Fruit fly (Drosophila melanogaster) whole organism, larva: ENCODE measurements around the gene Ilp1.
A peak's percentile ranks its signal among the peaks of the same experiment; 100 is the strongest.
"Not testable (repeated sequence)": the region's sequence is repeated elsewhere in the genome, so short reads cannot be mapped to it uniquely, and the experiment has no call there.

ENCODE experiments used
- noc ChIP-seq: fragments of 200-800 bp; sonication (Bioruptor generic); optimal IDR thresholded peaks from 3 replicates; lab custom pipeline; 2019; ENCODE audit warnings: missing biosample characterization, mild to moderate bottlenecking, missing genetic modification characterization, moderate library complexity

Ilp1 gene

DNA sequence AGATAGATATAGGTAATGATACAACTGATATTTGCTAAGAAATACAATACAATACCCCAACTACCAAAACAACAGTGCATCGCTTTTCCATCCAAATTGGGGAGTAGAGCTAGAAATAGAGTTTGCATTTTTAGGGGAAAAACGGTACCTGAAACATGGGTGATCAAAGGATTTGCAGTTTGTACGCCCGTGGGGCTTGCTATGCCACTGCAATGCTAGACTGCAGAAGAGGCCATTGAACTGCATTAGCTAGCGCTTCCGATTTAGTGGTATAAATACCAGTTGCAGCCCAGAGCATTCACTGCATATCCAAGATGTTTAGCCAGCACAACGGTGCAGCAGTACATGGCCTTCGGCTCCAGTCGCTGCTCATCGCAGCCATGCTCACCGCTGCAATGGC is at the start of gene Ilp1:
Gene Ilp1 (plus strand): TSS at position 301 of the 400 bp plus-strand sequence.
- not testable (repeated sequence) for TF ChIP-seq noc (tag; lab: Kevin White, UChicago)

DNA sequence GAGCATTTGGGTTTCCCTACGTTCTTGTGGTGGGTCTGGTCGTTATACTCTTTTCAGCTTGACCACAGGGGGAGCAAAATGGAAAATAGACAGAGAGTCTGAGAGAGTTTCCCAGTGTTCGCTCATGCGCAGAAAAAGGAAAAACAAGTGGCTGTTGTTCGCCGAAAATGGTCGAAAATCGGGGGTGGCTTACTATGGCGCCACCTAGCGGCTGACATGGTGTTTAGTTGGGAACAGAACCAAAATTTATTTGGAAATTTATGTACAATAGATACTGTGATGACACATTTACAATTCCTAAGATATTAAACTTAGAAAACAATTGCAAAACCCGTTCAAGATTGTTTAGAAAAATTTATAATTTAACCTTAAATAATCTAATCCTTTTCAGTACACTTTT is 46.6 kb upstream of the Ilp1 start:
- TF ChIP-seq noc (tag; lab: Kevin White, UChicago), result no peak

DNA sequence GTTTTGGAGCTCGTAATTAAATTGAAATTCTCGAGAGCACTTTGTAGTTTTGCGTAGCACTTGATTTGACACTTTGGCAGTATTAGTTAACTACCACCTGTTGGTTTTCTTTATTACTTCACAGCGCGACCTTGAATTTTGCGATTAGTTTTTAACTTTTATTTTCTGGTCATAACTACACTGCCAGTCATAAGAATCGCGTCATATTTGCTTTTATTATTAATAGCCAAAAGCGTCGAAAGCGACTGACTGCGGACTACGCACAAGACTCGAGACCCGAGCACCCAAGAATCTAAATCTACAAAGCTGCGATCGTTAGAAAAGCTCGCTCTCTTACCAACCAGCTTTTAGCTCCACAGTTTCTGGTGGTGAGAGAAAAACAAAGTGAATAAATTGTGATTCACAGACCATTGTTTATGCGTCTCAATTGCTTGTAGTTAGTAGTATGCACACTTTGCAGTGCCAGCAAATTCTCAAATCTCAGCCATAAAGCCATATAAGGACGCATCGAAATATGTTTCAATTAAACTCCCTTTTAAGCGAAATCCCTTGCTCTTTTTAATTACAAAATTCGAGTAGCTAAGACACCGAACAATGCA is 38.0 kb upstream of the Ilp1 start, which contains the start of gene CG42268:
Gene CG42268 (minus strand): TSS at position 245 of the 599 bp plus-strand sequence.
- TF ChIP-seq noc (tag; lab: Kevin White, UChicago), result peak; percentile 9

DNA sequence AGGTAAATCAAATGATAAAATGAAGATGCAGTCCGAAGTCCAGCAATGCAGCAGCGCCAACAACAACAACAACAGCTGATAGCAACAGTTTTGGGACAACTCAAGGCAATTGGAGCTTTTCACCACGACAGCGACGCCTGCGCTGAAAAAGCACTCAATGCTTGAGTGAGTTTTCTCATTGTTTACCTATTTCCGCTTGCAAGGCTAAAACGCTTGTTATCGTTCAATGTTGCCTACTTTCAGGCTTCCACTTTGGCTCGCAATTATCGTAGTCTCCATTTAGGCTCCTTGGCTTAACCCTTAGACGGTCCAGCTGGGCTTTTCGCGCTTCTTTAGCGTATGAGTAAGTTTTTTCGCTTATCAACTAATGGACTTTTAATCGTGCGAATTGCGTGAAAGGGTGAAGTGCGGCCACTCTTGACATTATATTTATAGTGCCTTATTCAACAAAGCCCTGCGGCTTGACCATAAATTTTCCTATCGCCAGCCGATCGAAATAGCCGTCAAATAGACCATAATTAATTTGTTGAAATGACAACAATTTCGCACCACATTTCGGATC is 36.1 kb upstream of the Ilp1 start:
- peak; percentile 67 for TF ChIP-seq noc (tag; lab: Kevin White, UChicago)

DNA sequence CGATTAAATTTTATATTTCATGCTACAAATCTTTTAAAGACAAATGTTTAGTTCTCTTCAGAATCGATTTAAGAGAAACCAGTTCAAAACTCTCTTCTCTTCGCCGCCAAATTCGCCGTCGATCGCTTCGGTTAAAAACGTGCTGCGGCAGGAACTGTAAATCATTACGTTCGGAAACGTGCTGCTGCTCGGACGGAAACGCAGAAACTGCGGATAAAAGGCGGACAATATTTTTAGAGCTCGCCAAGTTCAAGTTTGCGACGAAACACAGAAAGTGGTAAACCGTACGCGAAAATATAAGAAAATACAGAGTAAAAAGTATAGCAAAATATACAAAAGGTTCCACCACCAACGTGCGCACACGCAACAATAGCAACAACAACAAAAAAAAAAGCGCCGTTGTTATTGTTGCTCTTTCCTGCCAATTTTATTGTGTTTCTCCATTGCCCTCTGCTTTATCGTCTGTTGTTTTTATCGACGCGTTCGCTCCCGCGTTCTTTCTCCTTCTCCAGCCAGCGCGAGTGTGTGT is 34.8 kb upstream of the Ilp1 start, which contains the start of gene Ae2:
Gene Ae2 (plus strand): TSS at position 156 of the 529 bp plus-strand sequence.
- TF ChIP-seq noc (tag; lab: Kevin White, UChicago), result no peak

DNA sequence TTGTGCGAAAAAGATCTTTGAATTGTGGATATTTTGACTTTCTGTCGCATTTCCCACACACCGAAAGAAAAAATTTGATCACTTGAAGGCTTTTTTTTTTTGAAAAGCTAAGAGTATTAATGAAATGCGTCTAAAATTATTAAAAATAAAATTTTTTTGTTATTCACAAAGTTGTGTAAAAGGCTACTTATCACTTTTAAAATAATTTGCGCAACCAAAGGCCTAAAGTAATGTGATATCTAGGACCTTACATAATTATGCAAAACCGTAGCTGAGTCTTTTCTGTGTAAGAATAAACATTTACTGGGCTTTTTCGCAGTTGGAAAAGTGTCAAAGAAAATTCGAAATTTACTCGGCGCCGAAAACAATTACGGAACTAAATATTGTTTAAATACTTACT is 33.9 kb upstream of the Ilp1 start:
- TF ChIP-seq noc (tag; lab: Kevin White, UChicago), result no peak

DNA sequence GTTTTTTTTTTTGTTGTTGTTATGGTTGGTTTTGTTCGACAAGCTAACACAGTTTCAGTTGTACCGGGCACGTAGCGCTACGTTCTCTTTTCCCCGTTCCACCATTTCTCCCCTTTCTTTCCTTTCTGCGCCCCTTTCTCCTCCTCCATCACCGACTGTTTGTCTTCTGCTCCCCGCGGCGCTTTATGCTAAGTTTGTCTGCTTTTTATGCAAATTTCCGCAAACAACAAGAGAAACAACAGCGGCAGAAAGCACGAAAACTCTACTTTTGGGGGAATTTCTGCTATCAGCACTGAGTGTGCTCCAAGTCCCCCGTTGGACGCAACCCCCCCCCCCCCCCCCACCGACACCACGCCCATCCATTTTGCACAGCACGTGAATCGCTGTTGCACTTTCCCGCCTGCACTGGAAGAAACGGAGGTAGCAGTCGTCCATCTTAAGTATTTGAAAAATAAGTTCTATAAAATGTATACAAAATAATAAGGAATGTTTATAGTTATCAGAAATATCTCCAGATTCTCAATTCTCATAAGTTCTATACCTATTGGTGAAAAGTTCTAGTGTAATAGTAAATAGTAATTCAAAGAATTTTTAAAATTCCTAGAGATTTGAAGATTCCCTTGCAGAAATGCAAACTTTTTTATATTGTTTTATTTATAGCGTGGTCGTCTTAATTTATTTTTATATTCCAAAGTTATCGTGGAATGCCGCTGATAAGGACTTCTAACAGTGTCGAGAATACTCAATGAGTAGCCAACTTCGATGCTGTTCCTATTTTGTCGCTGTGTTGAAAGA is 33.1 kb upstream of the Ilp1 start:
- TF ChIP-seq noc (tag; lab: Kevin White, UChicago), result no peak

DNA sequence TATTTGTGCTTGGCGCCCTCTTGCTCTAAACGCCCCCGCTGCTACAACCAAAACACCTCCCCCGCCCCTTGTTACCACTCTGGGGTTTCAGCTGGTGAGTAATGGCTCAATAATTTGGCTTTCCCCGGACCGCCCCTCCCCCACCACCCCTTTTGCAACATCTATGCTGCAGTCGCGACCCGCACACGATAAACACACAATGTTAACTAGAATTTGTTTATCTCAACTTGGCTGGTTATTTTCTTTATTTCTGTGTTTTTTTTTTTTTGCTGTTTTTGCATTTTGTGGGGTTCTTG is 32.6 kb upstream of the Ilp1 start:
- no peak for TF ChIP-seq noc (tag; lab: Kevin White, UChicago)

DNA sequence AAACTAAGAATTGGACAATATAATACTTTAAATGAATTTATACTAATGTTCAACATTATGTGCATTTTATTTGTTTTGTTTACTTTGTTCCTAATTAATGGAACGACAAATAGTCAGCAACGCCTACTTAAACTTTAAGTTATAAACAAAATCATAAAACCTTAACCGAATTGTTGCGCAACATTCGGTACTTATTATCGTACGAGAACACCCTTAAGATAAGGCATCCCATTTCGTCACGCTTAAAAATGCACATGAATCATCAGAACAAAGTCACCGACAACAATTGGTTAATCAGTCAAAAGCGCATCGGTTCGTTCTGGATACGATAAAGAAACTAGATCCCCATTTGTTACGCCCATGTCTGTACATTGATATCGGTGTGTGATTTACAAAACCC is 31.9 kb upstream of the Ilp1 start:
- no peak for TF ChIP-seq noc (tag; lab: Kevin White, UChicago)

DNA sequence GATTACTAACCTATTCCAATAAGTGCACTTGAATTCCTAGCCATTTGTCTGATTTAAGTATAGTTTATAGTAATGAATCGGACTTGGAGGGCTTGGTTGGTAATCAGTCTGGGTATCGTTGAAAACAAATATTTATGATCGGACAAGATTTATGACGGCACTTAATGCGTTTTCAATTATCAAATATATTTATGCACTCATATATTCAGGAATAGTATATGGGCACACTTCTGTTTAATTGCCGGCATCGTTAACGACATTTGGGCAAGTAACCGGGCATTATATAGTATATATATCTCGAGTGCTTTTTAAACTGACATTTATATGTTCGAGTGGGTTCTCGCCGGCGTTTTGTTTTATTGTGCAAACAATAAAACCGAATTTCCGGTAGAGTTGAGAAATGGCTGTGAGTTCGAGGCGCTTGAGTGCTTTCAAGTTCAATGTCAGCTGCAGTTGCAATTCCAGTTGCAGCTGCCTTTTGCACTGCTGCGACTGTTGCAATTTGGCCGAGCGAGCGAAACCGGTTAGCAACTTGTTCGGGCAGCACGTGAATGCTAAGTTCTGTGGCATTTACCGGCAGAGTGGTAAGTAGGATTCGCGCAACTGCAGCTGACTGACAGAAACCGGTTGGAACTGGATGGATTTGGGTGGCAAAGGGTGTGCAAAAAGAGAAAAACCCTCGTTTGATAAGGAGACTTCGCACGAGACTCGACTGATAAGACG is 30.4 kb upstream of the Ilp1 start:
- TF ChIP-seq noc (tag; lab: Kevin White, UChicago), result peak; percentile 31

DNA sequence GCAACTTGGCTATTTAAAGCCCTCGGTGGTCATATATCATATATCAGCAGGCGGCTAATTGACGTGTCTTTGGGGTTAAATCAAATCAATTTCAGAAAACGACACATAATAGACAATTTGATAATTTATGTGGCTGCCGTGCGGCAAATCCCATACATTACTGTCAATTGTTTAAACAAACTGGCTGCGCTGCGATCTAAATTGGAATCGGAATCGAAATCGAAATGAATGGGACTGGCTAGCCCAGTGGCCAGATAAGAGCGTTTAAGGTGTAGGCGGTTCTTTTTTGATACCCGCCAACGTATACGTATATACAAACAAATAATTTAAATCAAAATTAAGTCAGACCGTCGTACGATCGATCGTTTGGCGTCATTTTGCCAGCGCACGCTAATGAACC is 29.8 kb upstream of the Ilp1 start:
- peak; percentile 71 for TF ChIP-seq noc (tag; lab: Kevin White, UChicago)

DNA sequence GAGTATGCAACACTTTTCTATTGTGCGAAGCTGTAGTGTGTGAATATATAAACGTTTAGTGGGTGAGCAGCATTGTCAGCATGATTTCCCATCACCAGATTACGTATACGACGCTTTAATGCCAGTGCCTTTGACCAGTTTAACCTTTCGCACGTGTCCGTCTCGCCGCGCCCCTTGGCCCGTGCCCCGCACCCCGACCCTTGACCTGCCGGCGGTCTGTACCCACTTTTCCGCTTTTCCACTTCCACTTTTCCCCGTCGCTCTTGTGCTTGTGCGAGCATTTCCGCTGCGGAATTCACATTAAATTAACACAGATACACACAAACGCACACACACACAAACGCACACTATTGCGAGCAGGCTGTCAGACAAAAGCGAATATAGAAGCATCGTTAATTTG is 22.5 kb upstream of the Ilp1 start:
- no peak for TF ChIP-seq noc (tag; lab: Kevin White, UChicago)

DNA sequence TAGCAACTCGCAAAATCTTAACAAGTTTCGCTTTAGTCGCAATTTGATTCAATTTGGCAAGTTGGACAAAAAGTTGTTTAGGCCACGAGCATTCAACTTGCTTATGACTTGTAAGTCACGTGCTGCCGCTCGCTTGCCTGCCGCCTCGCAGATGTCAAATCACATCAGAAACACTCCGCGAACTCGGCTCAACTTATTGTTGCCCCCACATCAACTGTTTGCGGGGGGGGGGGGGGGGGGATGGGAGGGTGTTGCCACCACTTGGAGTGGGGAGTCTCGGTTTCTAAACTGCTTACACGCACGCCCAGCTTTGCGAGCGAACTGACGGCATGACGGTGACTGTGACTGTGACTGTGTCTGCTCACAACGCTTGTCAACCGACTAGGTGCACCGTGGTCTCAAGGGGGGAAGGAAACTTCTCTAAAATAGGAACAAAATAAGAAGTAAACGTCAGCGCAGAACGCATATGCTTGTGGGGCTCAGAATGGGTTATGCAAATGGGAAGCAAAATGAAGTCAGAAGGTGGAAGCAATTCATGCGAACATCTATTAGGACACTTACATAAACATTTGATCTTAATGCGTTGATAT is 21.3 kb upstream of the Ilp1 start:
- TF ChIP-seq noc (tag; lab: Kevin White, UChicago), result no peak

DNA sequence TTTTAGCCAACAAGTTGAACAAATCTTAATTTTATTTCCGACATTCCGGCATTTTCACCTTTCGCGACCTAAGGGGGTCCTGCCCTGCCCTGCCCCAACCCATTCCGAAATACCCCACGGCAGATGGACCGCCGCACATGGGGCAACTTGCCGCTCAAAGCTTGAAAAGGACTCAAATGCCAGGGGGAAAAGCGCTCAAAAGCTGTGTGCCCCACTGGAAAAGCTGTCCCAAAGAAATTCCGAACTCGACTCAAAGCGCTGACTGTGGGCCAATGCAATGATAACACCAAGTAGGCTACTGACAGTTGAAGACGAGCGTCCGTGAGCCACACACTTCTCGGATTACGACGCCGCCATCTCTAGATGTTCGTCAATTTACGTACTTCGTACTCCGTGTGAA is 11.5 kb upstream of the Ilp1 start, which contains the start of gene CG32052:
Gene CG32052 (plus strand): TSS at position 301 of the 400 bp plus-strand sequence.
- no peak for TF ChIP-seq noc (tag; lab: Kevin White, UChicago)

DNA sequence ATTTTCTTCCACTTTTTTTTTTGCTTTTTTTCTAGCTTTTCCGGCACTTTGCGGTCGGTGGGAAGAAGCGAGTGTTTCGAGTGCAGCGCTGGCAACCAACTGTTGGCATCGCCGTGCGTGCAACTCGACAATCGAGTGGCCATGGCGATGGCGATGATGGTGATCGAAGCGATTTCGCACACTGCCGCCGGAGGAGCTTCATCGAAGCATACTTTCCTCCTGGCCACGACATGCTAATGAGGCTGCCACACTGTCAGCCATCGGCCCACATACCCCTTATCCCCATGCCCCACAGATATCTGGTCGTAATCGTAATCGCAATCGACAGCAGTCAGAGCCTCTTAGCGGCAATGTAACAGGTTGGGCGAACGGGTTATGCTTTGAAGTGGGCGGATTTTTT is 633 bp upstream of the Ilp1 start, which contains the start of gene Zasp67:
Gene Zasp67 (minus strand): TSS at position 101 of the 400 bp plus-strand sequence.
- TF ChIP-seq noc (tag; lab: Kevin White, UChicago), result no peak
